Fruit fly (Drosophila melanogaster): ENCODE measurements around the gene CG15422.

CG15422 gene

DNA sequence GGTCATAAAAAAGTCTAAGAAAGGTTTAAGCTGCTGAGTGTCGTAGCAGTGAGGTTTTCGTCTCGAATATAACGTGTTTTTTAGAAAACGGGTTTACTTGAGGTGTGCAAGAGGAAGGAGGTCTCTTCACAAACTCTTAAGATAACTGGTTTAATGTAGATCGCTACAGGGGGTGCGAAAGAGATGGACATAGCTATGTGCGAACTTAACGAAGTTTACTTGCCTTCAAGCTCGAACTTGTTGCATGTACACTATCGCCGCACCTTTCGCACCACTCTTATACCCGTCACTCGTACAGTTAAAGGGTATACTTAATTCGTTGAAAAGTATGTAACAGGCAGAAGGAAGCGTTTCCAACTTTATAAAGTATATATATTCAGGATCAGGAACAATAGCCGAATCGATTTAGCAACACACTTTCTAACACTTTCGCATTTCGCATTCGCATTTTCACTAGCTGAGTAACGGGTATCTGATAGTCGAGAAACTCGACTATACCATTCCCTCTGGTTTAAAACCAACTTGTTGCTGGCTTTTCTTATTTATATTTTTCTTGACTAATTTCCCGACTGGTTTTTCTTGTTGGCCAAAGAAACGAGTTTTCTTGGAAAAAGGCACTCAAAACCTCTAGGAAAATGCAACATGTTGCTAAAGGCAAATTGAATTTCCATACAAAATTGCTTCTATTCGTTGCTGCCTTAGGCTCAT is 25.6 kb downstream of the CG15422 start:
- TF ChIP-seq noc (tag; optimal IDR thresholded peaks at IDR 0.05) = no peak

- TF ChIP-seq noc (tag; optimal IDR thresholded peaks at IDR 0.05) = no peak
Measured at dm6 chr2L:4031203-4032096, 26.7 kb downstream of the CG15422 start, which contains the start of gene ed. ed (plus strand) TSS chr2L:4031377.

DNA sequence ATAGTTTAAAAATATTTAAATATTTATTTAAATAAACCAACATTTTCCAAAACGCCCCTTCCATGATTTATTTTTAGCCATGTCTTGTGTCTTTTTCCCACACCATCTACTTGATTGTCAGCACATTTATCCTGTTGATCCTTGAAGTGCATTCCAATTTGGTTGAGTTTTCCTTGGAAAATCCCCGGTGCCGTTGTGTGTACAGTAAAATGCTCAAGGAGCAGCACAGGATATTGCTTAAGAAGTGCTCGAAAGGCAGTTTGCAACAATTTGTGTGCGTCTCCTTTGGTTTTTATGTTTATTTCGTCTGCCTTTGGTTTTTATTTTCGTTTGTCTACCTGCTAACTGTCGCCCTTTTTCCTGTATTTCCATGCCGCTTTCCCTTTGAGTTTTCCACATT is 29.5 kb downstream of the CG15422 start:
- TF ChIP-seq noc (tag; optimal IDR thresholded peaks at IDR 0.05) = no peak

DNA sequence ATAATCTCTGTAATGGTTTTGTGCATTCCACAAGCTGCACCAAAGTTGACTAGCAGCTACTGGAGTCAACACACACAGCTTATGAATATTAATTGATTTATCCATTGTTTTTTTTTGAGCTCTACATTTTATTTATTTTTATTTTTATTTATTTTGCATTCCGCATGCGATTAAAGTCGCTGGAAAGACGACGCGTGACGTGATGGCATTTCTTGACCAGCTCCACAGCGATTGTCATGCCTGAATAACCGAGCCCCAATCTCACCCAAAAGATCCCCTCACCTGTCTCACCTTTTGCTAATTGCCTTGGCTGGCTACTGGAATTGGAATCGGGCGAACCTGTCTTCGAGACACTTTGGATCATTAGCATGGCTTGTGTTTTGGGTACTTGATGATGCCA is 31.5 kb downstream of the CG15422 start:
- TF ChIP-seq noc (tag; optimal IDR thresholded peaks at IDR 0.05) = no peak

DNA sequence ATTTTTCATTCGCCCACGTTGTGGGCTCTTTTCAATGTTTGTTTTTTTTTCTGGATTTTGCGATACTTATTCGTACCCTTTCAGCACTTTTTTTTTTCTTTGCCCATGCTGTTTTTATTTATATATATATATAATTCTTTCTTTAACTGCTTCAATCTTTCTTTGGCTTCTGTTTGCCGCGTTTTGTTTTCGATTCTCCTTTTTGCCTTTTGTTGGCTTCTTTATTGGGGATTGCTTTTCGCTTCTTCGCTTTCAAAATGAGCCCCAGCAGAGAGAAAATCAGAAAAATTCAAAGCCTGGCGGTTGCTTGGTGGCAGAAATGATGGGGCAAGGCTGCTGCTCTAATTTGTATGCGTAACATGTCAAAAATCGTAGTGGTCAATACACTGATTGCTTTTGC is 32.2 kb downstream of the CG15422 start:
- TF ChIP-seq noc (tag; optimal IDR thresholded peaks at IDR 0.05) = no peak

- no peak for TF ChIP-seq noc (tag; optimal IDR thresholded peaks at IDR 0.05)
Measured at dm6 chr2L:4038073-4038699, 33.4 kb downstream of the CG15422 start.

DNA sequence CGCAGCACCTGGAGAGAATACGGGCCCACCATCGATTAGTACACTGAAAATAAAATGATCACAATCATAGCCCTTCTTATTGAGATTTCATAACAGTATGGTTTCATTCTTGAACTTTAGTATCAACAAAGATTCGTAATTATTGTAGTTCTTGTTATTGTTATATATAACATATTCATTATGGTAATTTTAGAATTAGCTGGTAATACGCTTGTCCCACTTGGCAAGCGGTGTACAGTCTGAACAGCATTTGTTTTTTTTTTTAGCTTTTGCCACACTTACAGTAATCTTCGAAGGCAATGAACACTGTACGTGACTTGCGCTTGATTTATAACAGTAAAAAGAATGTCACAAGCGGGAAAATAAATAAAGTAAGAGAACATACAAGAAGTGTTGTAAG is 38.3 kb downstream of the CG15422 start:
- no peak for TF ChIP-seq noc (tag; optimal IDR thresholded peaks at IDR 0.05)

DNA sequence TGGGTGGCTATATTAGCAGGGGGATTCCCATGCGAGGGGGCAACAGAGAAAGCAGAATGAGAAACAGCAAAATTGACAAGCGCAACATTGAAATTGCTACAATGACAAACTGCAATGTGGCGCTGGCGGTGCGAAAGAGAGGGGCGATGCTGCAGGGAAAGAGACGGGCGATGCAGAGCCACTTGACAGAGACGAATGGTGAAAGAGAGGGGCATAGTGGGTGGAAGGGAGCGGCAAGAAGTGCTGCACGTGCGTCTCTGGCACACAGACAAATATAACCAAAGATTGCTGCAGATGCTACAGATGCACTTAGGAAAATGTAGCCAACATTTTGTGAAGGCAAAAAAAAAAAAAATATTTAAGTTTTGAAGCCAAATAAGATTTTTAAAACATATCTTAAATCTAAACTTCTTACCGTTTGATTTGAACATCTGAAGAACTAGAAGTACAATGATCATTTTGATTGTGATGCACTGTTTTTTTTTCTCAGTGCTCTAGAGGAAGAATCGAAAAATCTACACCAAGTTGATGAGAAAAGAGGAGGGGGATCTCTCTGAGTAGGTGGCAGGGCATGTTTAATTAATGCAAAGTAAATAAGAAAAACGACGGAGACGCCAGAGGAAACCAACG is 40.5 kb downstream of the CG15422 start:
- no peak for TF ChIP-seq noc (tag; optimal IDR thresholded peaks at IDR 0.05)

- TF ChIP-seq noc (tag; optimal IDR thresholded peaks at IDR 0.05) = no peak
Measured at dm6 chr2L:4051770-4052169, 47.0 kb downstream of the CG15422 start.

dm6 chr2L:4052346-4052745 is 47.6 kb downstream of the CG15422 start:
- TF ChIP-seq noc (tag; optimal IDR thresholded peaks at IDR 0.05) = no peak

DNA sequence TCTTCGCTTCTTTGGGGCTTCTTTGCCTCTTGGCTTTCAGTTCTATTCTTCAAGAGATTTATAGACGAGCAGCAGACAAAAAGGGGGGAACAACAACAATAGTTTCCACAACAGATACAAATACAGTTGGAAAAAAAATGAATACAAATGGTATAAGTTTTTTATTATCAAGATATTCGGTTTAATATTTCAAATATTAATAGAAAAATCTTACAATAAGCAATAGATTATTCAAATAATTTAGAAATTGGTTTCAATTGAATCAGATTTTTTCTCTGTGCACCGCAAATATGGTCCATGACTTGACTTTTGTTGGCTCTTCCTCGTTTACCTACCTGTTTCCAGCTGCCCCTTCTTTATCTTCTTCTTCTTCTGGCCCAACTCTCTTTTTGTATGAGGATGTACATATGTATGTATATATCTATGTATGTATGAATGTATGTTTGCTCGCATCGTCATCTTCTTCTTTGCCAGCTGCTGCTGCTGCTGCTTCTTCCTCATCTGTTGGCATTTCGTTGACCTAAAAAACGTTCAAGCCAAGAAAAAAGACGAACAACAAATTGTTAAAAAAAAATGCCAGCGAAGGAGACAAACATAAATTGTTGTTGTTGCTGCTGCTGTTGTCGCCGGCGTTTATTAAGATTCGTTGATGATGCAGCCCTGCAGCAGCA is 48.8 kb downstream of the CG15422 start:
- peak; percentile 90 for TF ChIP-seq noc (tag; optimal IDR thresholded peaks at IDR 0.05)
